Worm (Caenorhabditis elegans): Measurements from ENCODE around the gene sdz-36.

The sdz-36 gene

DNA sequence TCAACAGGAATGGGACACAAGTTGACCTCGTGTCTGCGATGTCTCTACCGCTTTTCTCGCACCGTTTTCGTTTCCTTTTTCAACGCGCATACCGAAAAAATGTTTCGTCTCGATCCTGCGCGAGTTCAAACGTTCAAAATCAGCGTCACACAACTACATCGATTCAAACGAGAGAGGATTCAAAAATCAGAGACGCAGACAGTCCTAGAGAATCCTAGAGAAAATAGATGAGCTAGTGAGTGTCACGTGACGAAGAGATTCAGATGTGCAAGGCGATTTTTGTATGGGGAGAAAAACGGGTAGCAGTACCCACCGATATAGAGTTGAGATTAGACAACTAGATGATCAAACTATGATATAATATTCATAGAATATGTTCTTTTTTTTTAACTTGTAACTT, 20.8 kb upstream of the sdz-36 start:
- TF ChIP-seq Y48G9A.11 (GFP tag; IDR thresholded peaks at IDR 0.05) (no peak), php-3 (GFP tag; IDR thresholded peaks at IDR 0.05) (no peak), mdl-1 (tag; optimal IDR thresholded peaks at IDR 0.05) (peak; percentile 24 to 80), lsy-2 (tag; optimal IDR thresholded peaks at IDR 0.05) (peak in 1 of 2 experiments; percentile 48), mxl-3 (GFP tag; optimal IDR thresholded peaks at IDR 0.05) (peak; percentile 67), hlh-11 (tag; optimal IDR thresholded peaks at IDR 0.05) (peak; percentile 81), saeg-2 (GFP tag; IDR thresholded peaks at IDR 0.05) (0 out of 2 replicates have a peak, but pooled peaks have one; percentile 42), mep-1 (tag; optimal IDR thresholded peaks at IDR 0.05) (peak; percentile 5), sdz-12 (GFP tag; optimal IDR thresholded peaks at IDR 0.05) (no peak), lin-39 (tag; optimal IDR thresholded peaks at IDR 0.05) (no peak), dve-1 (tag; optimal IDR thresholded peaks at IDR 0.05; ENCODE audit: insufficient read depth) (peak; percentile 37), dmd-6 (GFP tag; IDR thresholded peaks at IDR 0.05) (peak; percentile 56), hlh-30 (tag; optimal IDR thresholded peaks at IDR 0.05; ENCODE audit: insufficient read depth) (peak; percentile 77), hmg-1.1 (GFP tag; IDR thresholded peaks at IDR 0.05) (peak; percentile 43; the same call in 1 of the 2 replicates), daf-16 (GFP tag; optimal IDR thresholded peaks at IDR 0.05) (no peak), daf-16 (tag; optimal IDR thresholded peaks at IDR 0.05) (no peak), nhr-28 (tag; optimal IDR thresholded peaks at IDR 0.05) (peak; percentile 81), unc-62 (GFP tag; optimal IDR thresholded peaks at IDR 0.05 in 1 of 2) (peak in 1 of 2 experiments; percentile 87), unc-62 (tag; optimal IDR thresholded peaks at IDR 0.05) (no peak)

DNA sequence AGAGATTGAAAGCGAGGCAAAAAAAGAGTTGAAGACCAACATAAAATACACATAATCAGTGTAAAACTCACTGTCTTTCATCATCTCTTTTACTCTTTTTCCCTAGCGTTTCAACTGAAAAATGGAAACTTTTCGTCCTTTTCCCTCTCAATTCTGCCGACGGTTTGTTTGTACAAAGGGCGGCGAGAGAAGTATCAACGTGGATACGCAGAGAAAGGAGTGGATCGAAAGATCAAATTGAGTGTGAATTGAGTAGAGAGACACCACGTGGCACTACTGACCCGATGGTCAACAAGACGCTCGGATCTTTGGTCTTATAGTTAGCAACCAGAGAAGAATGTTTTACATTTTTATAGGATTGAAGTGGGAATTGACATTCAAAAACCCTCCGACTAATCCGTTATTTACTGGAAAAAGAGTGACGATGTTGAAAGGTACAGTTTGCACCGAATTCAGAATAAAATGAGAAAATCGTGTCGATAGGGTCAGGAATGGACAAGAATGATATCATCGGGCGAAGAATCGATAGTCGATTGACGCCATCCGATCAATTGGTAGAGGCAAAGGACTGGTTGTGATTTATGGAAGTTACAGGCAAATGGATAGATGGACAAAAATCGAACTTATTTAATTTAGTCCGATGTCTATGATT, 19.6 kb upstream of the sdz-36 start:
- TF ChIP-seq pha-4 (GFP tag; IDR thresholded peaks at IDR 0.05) (peak; percentile 57; the same call in 1 of the 2 replicates), pha-4 (tag; optimal IDR thresholded peaks at IDR 0.05) (peak; percentile 91), lin-13 (GFP tag; optimal IDR thresholded peaks at IDR 0.05) (no peak), nhr-25 (tag; optimal IDR thresholded peaks at IDR 0.05; ENCODE audit: borderline replicate concordance, insufficient read depth) (no peak), mxl-3 (GFP tag; optimal IDR thresholded peaks at IDR 0.05) (peak; percentile 86), mep-1 (tag; optimal IDR thresholded peaks at IDR 0.05) (peak; percentile 71), dmd-9 (GFP tag; IDR thresholded peaks at IDR 0.05) (no peak), daf-8 (GFP tag; IDR thresholded peaks at IDR 0.05) (no peak), F49E8.2 (tag; optimal IDR thresholded peaks at IDR 0.05; ENCODE audit: borderline replicate concordance) (no peak), arid-1 (GFP tag; conservative IDR thresholded peaks at IDR 0.05) (no peak), F10B5.3 (tag; optimal IDR thresholded peaks at IDR 0.05) (peak; percentile 12), zfp-2 (tag; optimal IDR thresholded peaks at IDR 0.05) (no peak), nhr-48 (tag; optimal IDR thresholded peaks at IDR 0.05) (peak; percentile 82), nhr-11 (tag; optimal IDR thresholded peaks at IDR 0.05) (peak; percentile 24), dmd-8 (GFP tag; IDR thresholded peaks at IDR 0.05) (no peak), spr-1 (tag; optimal IDR thresholded peaks at IDR 0.05) (no peak), Y75B8A.6 (GFP tag; IDR thresholded peaks at IDR 0.05) (no peak), zip-11 (GFP tag; IDR thresholded peaks at IDR 0.05) (no peak), egl-27 (tag; optimal IDR thresholded peaks at IDR 0.05) (no peak), mes-2 (tag; optimal IDR thresholded peaks at IDR 0.05; ENCODE audit: poor library complexity, severe bottlenecking) (peak; percentile 5), skn-1 (tag; optimal IDR thresholded peaks at IDR 0.05) (no peak), dve-1 (tag; optimal IDR thresholded peaks at IDR 0.05; ENCODE audit: insufficient read depth) (peak; percentile 94), zip-2 (tag; optimal IDR thresholded peaks at IDR 0.05) (peak; percentile 33), lir-3 (tag; optimal IDR thresholded peaks at IDR 0.05) (no peak), fkh-10 (GFP tag; optimal IDR thresholded peaks at IDR 0.05) (no peak), unc-62 (GFP tag; optimal IDR thresholded peaks at IDR 0.05 in 1 of 2) (peak in 1 of 2 experiments; percentile 95), unc-62 (tag; optimal IDR thresholded peaks at IDR 0.05) (no peak), set-16 (GFP tag; IDR thresholded peaks at IDR 0.05) (no peak), nhr-237 (tag; optimal IDR thresholded peaks at IDR 0.05) (no peak), lin-38 (GFP tag; IDR thresholded peaks at IDR 0.05) (no peak), D1046.2 (GFP tag; IDR thresholded peaks at IDR 0.05) (no peak), hif-1 (tag; optimal IDR thresholded peaks at IDR 0.05) (peak in 1 of 2 experiments; percentile 37), fos-1 (tag; optimal IDR thresholded peaks at IDR 0.05) (no peak), duxl-1 (tag; optimal IDR thresholded peaks at IDR 0.05; ENCODE audit: poor library complexity) (peak; percentile 45)

All from whole organism, L4 larva.